Worm (Caenorhabditis elegans): ENCODE measurements around the gene srh-214.

DNA sequence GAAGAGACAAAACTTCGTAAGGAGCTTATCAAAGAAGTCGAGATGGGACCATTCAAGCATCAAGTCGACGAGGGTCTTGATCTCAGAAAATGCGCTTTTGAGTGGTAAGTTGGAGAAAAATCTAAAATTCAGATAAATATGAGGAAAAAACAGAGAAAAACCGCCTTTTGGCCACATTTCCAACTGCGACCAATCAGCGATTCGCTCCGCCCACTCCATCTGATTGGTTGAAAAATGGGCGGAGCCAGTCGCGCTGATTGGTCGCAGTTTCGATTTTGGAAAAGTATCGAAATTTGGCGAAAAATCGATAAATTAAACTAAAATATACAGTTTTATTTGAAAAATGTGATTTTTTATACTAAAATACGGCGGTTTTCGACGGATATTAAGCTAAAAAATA is 17.7 kb downstream of the srh-214 start:
- TF ChIP-seq unc-62 (GFP tag; optimal IDR thresholded peaks at IDR 0.05) (no peak), R02D3.7 (tag; optimal IDR thresholded peaks at IDR 0.05) (no peak), lin-39 (tag; optimal IDR thresholded peaks at IDR 0.05) (no peak), ztf-11 (tag; optimal IDR thresholded peaks at IDR 0.05) (no peak), mdl-1 (tag; optimal IDR thresholded peaks at IDR 0.05) (no peak), ceh-82 (tag; optimal IDR thresholded peaks at IDR 0.05) (no peak)

All from whole organism, L3 larva.